Fruit fly (Drosophila melanogaster): Measurements from ENCODE around the gene Gr8a.

- TF ChIP-seq fd96Cb (tag; optimal IDR thresholded peaks at IDR 0.05) (no peak), MTF-1 (GFP tag; optimal IDR thresholded peaks at IDR 0.05; ENCODE audit: borderline replicate concordance) (no peak), h (optimal IDR thresholded peaks at IDR 0.05) (no peak), fd102C (GFP tag; optimal IDR thresholded peaks at IDR 0.05) (no peak)
These were observed 2.5 kb upstream of the Gr8a start for dm6 chrX:9224423-9224822.

All from whole organism, embryonic.